Worm (Caenorhabditis elegans): ENCODE measurements around the gene C01B10.11.
A peak's percentile ranks its signal among the peaks of the same experiment; 100 is the strongest.

The C01B10.11 gene

DNA sequence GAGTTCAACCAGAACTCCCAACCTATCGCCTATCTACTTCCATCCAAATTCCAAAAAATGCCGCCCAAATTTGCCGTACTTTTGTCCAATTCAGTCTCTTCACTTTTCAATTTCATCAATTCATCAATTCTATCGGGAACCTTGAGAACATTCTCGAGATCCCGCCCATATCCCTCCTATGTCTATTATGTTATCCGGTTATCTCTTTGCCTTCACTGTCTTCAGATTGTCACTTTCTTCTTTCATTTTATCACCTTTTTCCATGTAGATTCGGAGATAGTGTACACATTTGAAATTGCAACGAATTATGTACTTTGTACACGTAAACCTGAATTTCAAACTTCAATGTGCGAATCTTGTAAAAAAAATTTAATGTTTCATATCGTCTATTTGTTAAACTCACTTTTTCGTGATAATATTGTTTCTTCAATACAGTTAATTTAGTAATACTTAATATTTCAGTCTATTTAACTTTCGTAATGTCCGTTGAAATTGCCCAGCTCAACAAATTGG, at the start of gene C01B10.11:
C01B10.11 (plus strand) TSS at position 463 of the 513 bp plus-strand sequence.
- TF ChIP-seq hlh-11 (tag; optimal IDR thresholded peaks at IDR 0.05) (peak; percentile 3), aha-1 (tag) (peak; percentile 26), unc-39 (tag; optimal IDR thresholded peaks at IDR 0.05) (no peak), ceh-82 (tag; optimal IDR thresholded peaks at IDR 0.05) (no peak), nhr-11 (tag; optimal IDR thresholded peaks at IDR 0.05) (no peak), egl-27 (tag; optimal IDR thresholded peaks at IDR 0.05) (no peak), nhr-28 (tag; optimal IDR thresholded peaks at IDR 0.05) (peak; percentile 32)

DNA sequence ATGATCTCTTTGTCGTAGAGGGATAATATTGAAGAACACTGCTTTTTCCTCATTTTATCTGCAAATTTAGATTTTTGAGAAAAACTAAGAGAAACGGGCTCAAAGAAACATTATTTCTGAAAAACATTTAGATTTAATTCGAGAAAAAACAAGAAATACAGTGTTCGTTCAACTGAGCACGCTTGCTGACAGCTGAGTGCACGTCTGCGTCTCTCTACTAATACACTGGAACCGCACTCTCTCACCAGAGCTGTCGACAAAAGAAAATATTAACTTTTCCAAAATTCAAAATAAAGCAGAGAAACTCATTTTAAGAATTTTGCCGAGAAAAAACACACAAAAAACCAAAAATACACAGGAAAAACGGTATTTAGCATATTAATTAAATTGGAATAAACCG, 44.5 kb upstream of the C01B10.11 start, which contains the start of gene drh-1:
drh-1 (minus strand) TSS at position 58 of the 400 bp plus-strand sequence.
- no peak for TF ChIP-seq nhr-42 (GFP tag; IDR thresholded peaks at IDR 0.05)
- peak in 1 of 2 experiments; percentile 65 for TF ChIP-seq lsy-2 (tag; optimal IDR thresholded peaks at IDR 0.05)
- no peak for TF ChIP-seq ZK337.2 (GFP tag; IDR thresholded peaks at IDR 0.05)
- no peak for TF ChIP-seq nhr-28 (tag; optimal IDR thresholded peaks at IDR 0.05)
- no peak for TF ChIP-seq fos-1 (tag; optimal IDR thresholded peaks at IDR 0.05)
- TF ChIP-seq daf-16 (GFP tag; optimal IDR thresholded peaks at IDR 0.05) = no peak
- peak; percentile 22 for TF ChIP-seq daf-16 (tag; optimal IDR thresholded peaks at IDR 0.05)
- TF ChIP-seq zip-2 (tag; optimal IDR thresholded peaks at IDR 0.05) = no peak
- no peak for TF ChIP-seq nhr-41 (GFP tag; IDR thresholded peaks at IDR 0.05)
- TF ChIP-seq zip-11 (GFP tag; IDR thresholded peaks at IDR 0.05) = no peak
- TF ChIP-seq snpc-1.2 (GFP tag; IDR thresholded peaks at IDR 0.05) = peak; percentile 73
- no peak for TF ChIP-seq T20F7.1 (GFP tag; optimal IDR thresholded peaks at IDR 0.05)
- no peak for TF ChIP-seq duxl-1 (tag; optimal IDR thresholded peaks at IDR 0.05; ENCODE audit: poor library complexity)
- TF ChIP-seq nhr-6 (tag; optimal IDR thresholded peaks at IDR 0.05) = peak; percentile 18
- TF ChIP-seq ces-1 (GFP tag; optimal IDR thresholded peaks at IDR 0.05) = no peak
- TF ChIP-seq F10B5.3 (tag; optimal IDR thresholded peaks at IDR 0.05) = no peak
- TF ChIP-seq mes-2 (tag; optimal IDR thresholded peaks at IDR 0.05; ENCODE audit: poor library complexity, severe bottlenecking) = peak; percentile 46
- peak; percentile 68 for TF ChIP-seq lin-38 (GFP tag; IDR thresholded peaks at IDR 0.05)
- TF ChIP-seq lin-13 (GFP tag; optimal IDR thresholded peaks at IDR 0.05) = no peak
- TF ChIP-seq dve-1 (tag; optimal IDR thresholded peaks at IDR 0.05; ENCODE audit: insufficient read depth) = peak; percentile 44
- no peak for TF ChIP-seq vab-7 (GFP tag; IDR thresholded peaks at IDR 0.05)
- TF ChIP-seq ztf-11 (tag; optimal IDR thresholded peaks at IDR 0.05) = no peak
- no peak for TF ChIP-seq fkh-10 (GFP tag; optimal IDR thresholded peaks at IDR 0.05)

DNA sequence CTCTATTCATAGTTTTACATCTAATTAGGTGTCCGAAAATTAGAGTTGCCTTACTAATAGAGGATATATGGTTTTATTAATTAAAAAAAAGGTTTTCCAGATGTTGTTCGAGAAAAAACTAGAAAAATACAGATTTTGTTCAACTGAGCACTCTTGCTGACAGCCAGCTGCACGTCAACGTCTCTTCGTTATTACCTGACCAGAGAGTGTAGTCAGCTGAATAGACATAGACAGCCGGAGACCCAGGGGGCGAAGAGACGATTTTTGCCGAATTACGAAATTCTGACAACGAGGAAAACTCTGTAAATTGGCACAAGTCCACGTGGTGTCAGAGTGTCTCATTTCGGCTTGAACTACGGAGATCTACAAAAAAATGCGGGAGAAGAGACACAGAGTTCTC, 39.2 kb upstream of the C01B10.11 start:
- TF ChIP-seq saeg-2 (GFP tag; IDR thresholded peaks at IDR 0.05) = no peak
- TF ChIP-seq R02D3.7 (tag; optimal IDR thresholded peaks at IDR 0.05) = no peak
- no peak for TF ChIP-seq nhr-25 (tag; optimal IDR thresholded peaks at IDR 0.05; ENCODE audit: borderline replicate concordance, insufficient read depth)
- TF ChIP-seq hlh-30 (tag; optimal IDR thresholded peaks at IDR 0.05; ENCODE audit: insufficient read depth) = peak; percentile 62
- TF ChIP-seq F37D6.2 (tag; optimal IDR thresholded peaks at IDR 0.05) = no peak
- no peak for TF ChIP-seq ZK337.2 (GFP tag; IDR thresholded peaks at IDR 0.05)
- no peak for TF ChIP-seq mdt-29 (GFP tag; IDR thresholded peaks at IDR 0.05)
- TF ChIP-seq spr-1 (tag; optimal IDR thresholded peaks at IDR 0.05) = no peak
- TF ChIP-seq daf-8 (GFP tag; IDR thresholded peaks at IDR 0.05) = no peak
- no peak for TF ChIP-seq tra-1 (GFP tag; IDR thresholded peaks at IDR 0.05)
- no peak for TF ChIP-seq lin-39 (tag; optimal IDR thresholded peaks at IDR 0.05)
- no peak for TF ChIP-seq Y5F2A.4 (GFP tag; optimal IDR thresholded peaks at IDR 0.05)
- no peak for TF ChIP-seq ceh-20 (GFP tag; IDR thresholded peaks at IDR 0.05)
- TF ChIP-seq lim-7 (GFP tag; IDR thresholded peaks at IDR 0.05) = no peak
- peak; percentile 72 for TF ChIP-seq hlh-11 (tag; optimal IDR thresholded peaks at IDR 0.05)
- no peak for TF ChIP-seq snpc-1.2 (GFP tag; IDR thresholded peaks at IDR 0.05)
- peak; percentile 17 for TF ChIP-seq mxl-3 (GFP tag; optimal IDR thresholded peaks at IDR 0.05)
- no peak for TF ChIP-seq duxl-1 (tag; optimal IDR thresholded peaks at IDR 0.05; ENCODE audit: poor library complexity)
- TF ChIP-seq egl-43 (GFP tag; IDR thresholded peaks at IDR 0.05) = no peak
- TF ChIP-seq pha-4 (GFP tag; IDR thresholded peaks at IDR 0.05) = peak; percentile 52; the same call in 1 of the 2 replicates
- TF ChIP-seq pha-4 (tag; optimal IDR thresholded peaks at IDR 0.05) = no peak
- no peak for TF ChIP-seq F44E2.7 (GFP tag; IDR thresholded peaks at IDR 0.05)
- TF ChIP-seq F10B5.3 (tag; optimal IDR thresholded peaks at IDR 0.05) = no peak
- TF ChIP-seq mes-2 (tag; optimal IDR thresholded peaks at IDR 0.05; ENCODE audit: poor library complexity, severe bottlenecking) = no peak
- TF ChIP-seq lsy-2 (tag; optimal IDR thresholded peaks at IDR 0.05) = peak in 1 of 2 experiments; percentile 34
- TF ChIP-seq nhr-111 (GFP tag; optimal IDR thresholded peaks at IDR 0.05) = no peak
